Worm (Caenorhabditis elegans) whole organism, late embryonic: ENCODE results near the gene F31F4.1.

Source experiments
- C38D4.7 ChIP-seq: fragments of 200-800 bp; sonication (Bioruptor generic); optimal IDR thresholded peaks from 2 replicates; lab custom pipeline; 2018; ENCODE audit warnings: mild to moderate bottlenecking, missing genetic modification characterization, moderate library complexity, missing compliant biosample characterization
- K09A11.1 ChIP-seq: sonication (generic microtip); optimal IDR thresholded peaks from 2 replicates; lab custom pipeline; 2017; ENCODE audit warnings: antibody characterized with exemption, mild to moderate bottlenecking, missing genetic modification characterization, missing compliant biosample characterization; ENCODE audit not compliant: insufficient read depth
- Y22D7AL.16 ChIP-seq: sonication (generic microtip); optimal IDR thresholded peaks from 2 replicates; lab custom pipeline; 2016; ENCODE audit warnings: missing genetic modification characterization, missing compliant biosample characterization
- ama-1 ChIP-seq: fragments of 150-350 bp; optimal IDR thresholded peaks from 2 replicates; lab custom pipeline; 2014
- ceh-14 ChIP-seq: sonication (generic microtip); optimal IDR thresholded peaks from 2 replicates; lab custom pipeline; 2016; ENCODE audit warnings: missing genotype, missing genetic modification characterization, missing compliant biosample characterization
- ceh-18 ChIP-seq: sonication (generic microtip); optimal IDR thresholded peaks from 2 replicates; lab custom pipeline; 2016; ENCODE audit warnings: missing genetic modification characterization, missing compliant biosample characterization
- ceh-19 ChIP-seq: fragments of 200-800 bp; sonication (Bioruptor generic); optimal IDR thresholded peaks from 2 replicates; lab custom pipeline; 2018; ENCODE audit warnings: mild to moderate bottlenecking, missing genetic modification characterization, missing compliant biosample characterization
- ceh-2 ChIP-seq: sonication (generic microtip); optimal IDR thresholded peaks from 2 replicates; lab custom pipeline; 2016; ENCODE audit warnings: missing genotype, missing genetic modification characterization, missing compliant biosample characterization
- ceh-30 ChIP-seq: fragments of 150-350 bp; optimal IDR thresholded peaks from 2 replicates; lab custom pipeline; 2014; ENCODE audit warnings: missing biosample characterization, missing genetic modification characterization
- ceh-31 ChIP-seq: sonication (generic microtip); optimal IDR thresholded peaks from 2 replicates; lab custom pipeline; 2016; ENCODE audit warnings: missing genetic modification characterization, missing compliant biosample characterization
- ceh-48 ChIP-seq: sonication (generic microtip); optimal IDR thresholded peaks from 2 replicates; lab custom pipeline; 2016; ENCODE audit warnings: missing genetic modification characterization, inconsistent platforms, missing compliant biosample characterization
- ceh-6 ChIP-seq: fragments of 200-800 bp; sonication (Bioruptor generic); optimal IDR thresholded peaks from 2 replicates; lab custom pipeline; 2018; ENCODE audit warnings: mild to moderate bottlenecking, missing genetic modification characterization, missing compliant biosample characterization
- ceh-9 ChIP-seq: sonication (generic microtip); optimal IDR thresholded peaks from 2 replicates; lab custom pipeline; 2016; ENCODE audit warnings: mild to moderate bottlenecking, missing genetic modification characterization, inconsistent platforms, missing compliant biosample characterization
- che-1 ChIP-seq: sonication (generic microtip); optimal IDR thresholded peaks from 2 replicates; lab custom pipeline; 2016; ENCODE audit warnings: mild to moderate bottlenecking, missing genetic modification characterization, missing compliant biosample characterization
- dmd-4 ChIP-seq: sonication (generic microtip); optimal IDR thresholded peaks from 2 replicates; lab custom pipeline; 2016; ENCODE audit warnings: borderline replicate concordance, missing genetic modification characterization, missing compliant biosample characterization
- dve-1 ChIP-seq: sonication (generic microtip); optimal IDR thresholded peaks from 2 replicates; lab custom pipeline; 2017; ENCODE audit warnings: antibody characterized with exemption, mild to moderate bottlenecking, missing genetic modification characterization, missing compliant biosample characterization
- elt-4 ChIP-seq: sonication (generic microtip); optimal IDR thresholded peaks from 2 replicates; lab custom pipeline; 2016; ENCODE audit warnings: missing genetic modification characterization, missing compliant biosample characterization
- hlh-13 ChIP-seq: fragments of 200-800 bp; sonication (Bioruptor generic); optimal IDR thresholded peaks from 2 replicates; lab custom pipeline; 2018; ENCODE audit warnings: mild to moderate bottlenecking, missing genetic modification characterization, missing compliant biosample characterization
- hlh-6 ChIP-seq: sonication (generic microtip); optimal IDR thresholded peaks from 2 replicates; lab custom pipeline; 2016; ENCODE audit warnings: missing genotype, missing genetic modification characterization, missing compliant biosample characterization
- hlh-8 ChIP-seq: sonication (generic microtip); optimal IDR thresholded peaks from 2 replicates; lab custom pipeline; 2016; ENCODE audit warnings: missing genotype, missing genetic modification characterization, missing compliant biosample characterization
- lim-6 ChIP-seq: sonication (generic microtip); optimal IDR thresholded peaks from 2 replicates; lab custom pipeline; 2016; ENCODE audit warnings: missing genetic modification characterization, missing compliant biosample characterization
- lin-11 ChIP-seq: fragments of 200-800 bp; sonication (Bioruptor generic); optimal IDR thresholded peaks from 2 replicates; lab custom pipeline; 2018; ENCODE audit warnings: mild to moderate bottlenecking, missing genetic modification characterization, missing compliant biosample characterization
- madf-2 ChIP-seq: sonication (generic microtip); optimal IDR thresholded peaks from 2 replicates; lab custom pipeline; 2017; ENCODE audit warnings: missing genetic modification characterization, missing compliant biosample characterization
- mec-3 ChIP-seq: sonication (generic microtip); optimal IDR thresholded peaks from 2 replicates; lab custom pipeline; 2016; ENCODE audit warnings: borderline replicate concordance, missing genetic modification characterization, missing compliant biosample characterization
- nhr-11 ChIP-seq: fragments of 150-350 bp; optimal IDR thresholded peaks from 2 replicates; lab custom pipeline; 2014; ENCODE audit warnings: missing biosample characterization, missing genetic modification characterization
- nhr-232 ChIP-seq: sonication (generic microtip); optimal IDR thresholded peaks from 2 replicates; lab custom pipeline; 2016; ENCODE audit warnings: missing genetic modification characterization, missing compliant biosample characterization
- npax-4 ChIP-seq: sonication (generic microtip); optimal IDR thresholded peaks from 2 replicates; lab custom pipeline; 2016; ENCODE audit warnings: missing genetic modification characterization, missing compliant biosample characterization
- odd-2 ChIP-seq: sonication (generic microtip); optimal IDR thresholded peaks from 2 replicates; lab custom pipeline; 2017; ENCODE audit warnings: antibody characterized with exemption, mild to moderate bottlenecking, missing genetic modification characterization, missing compliant biosample characterization
- pha-4 ChIP-seq: fragments of 150-350 bp; optimal IDR thresholded peaks from 2 replicates; lab custom pipeline; 2018; ENCODE audit warnings: missing biosample characterization, missing genetic modification reagents, missing genetic modification characterization
- ref-2 ChIP-seq: sonication (generic microtip); optimal IDR thresholded peaks from 2 replicates; lab custom pipeline; 2016; ENCODE audit warnings: missing genetic modification characterization, missing compliant biosample characterization
- rnt-1 ChIP-seq: sonication (generic microtip); optimal IDR thresholded peaks from 2 replicates; lab custom pipeline; 2016; ENCODE audit warnings: missing genetic modification characterization, missing compliant biosample characterization
- sdc-2 ChIP-seq: sonication (generic microtip); optimal IDR thresholded peaks from 2 replicates; lab custom pipeline; 2016; ENCODE audit warnings: missing genotype, missing genetic modification characterization, missing compliant biosample characterization
- syd-9 ChIP-seq: sonication (generic microtip); optimal IDR thresholded peaks from 2 replicates; lab custom pipeline; 2016; ENCODE audit warnings: mild to moderate bottlenecking, missing genetic modification characterization, moderate library complexity, missing compliant biosample characterization
- ttx-3 ChIP-seq: sonication (generic microtip); optimal IDR thresholded peaks from 2 replicates; lab custom pipeline; 2016; ENCODE audit warnings: missing genetic modification reagents, missing genetic modification characterization, missing compliant biosample characterization
- unc-3 ChIP-seq, 2 experiments: fragments of 200-800 bp in 1 of 2; sonication (Bioruptor generic) in 1 of 2; sonication (generic microtip) in 1 of 2; conservative IDR thresholded peaks in 1 of 2; optimal IDR thresholded peaks in 1 of 2; 2 replicates each; pipeline versions ENCODE4 v1.3.6 to Lab custom; 2016 to 2022; ENCODE audit warnings: missing compliant biosample characterization in 2 of 2, missing genetic modification characterization in 2 of 2, missing genetic modification reagents in 1 of 2
- unc-86 ChIP-seq: sonication (generic microtip); optimal IDR thresholded peaks from 2 replicates; lab custom pipeline; 2016; ENCODE audit warnings: missing genetic modification characterization, missing compliant biosample characterization

The F31F4.1 gene

DNA sequence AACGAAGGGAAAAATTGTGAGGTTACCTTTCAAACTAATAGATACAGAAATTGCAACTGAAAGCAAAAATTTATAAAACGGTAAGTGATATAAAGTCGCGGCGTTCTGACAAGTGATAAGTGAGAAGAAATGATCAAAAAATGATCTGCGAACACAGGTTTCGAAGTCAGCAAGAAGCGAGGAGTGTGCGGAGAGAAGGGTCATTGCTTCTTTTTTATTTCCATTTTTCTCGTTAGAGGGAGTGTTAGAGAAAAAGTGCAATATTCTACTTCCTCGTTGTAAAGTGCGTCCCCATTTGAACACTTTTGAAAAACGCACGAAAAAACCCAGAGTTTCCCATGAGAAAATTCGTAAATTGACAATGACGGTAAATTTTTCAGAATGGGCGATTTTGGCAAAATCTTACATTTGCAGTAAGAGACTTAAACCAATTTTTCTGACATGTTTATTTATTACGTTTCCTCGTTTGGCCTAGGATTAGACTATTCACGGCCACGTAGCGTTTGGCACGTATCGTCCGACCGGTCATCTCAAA is 7.2 kb upstream of the F31F4.1 start, which contains the start of the genes fbxa-72 and srx-21:
Gene fbxa-72 (minus strand): TSS at position 204 of the 535 bp plus-strand sequence.
Gene srx-21 (plus strand): TSS at position 485 of the 535 bp plus-strand sequence.
- no peak for TF ChIP-seq hlh-13
- TF ChIP-seq K09A11.1 (tag; lab: Kevin White, UChicago): no peak
- no peak for TF ChIP-seq sdc-2 (tag; lab: Kevin White, UChicago)
- TF ChIP-seq ceh-2 (tag; lab: Kevin White, UChicago): no peak
- TF ChIP-seq hlh-6: no peak
- TF ChIP-seq pha-4 (tag; lab: Kevin White, UChicago): no peak
- no peak for TF ChIP-seq odd-2 (tag; lab: Kevin White, UChicago)
- TF ChIP-seq unc-86 (tag; lab: Kevin White, UChicago): no peak
- no peak for TF ChIP-seq C38D4.7
- no peak for TF ChIP-seq elt-4 (tag; lab: Kevin White, UChicago)
- TF ChIP-seq ceh-19 (GFP tag; lab: Kevin White, UChicago): no peak
- TF ChIP-seq ceh-6 (GFP tag; lab: Kevin White, UChicago): no peak
- no peak for TF ChIP-seq ceh-18
- no peak for TF ChIP-seq ttx-3
- TF ChIP-seq lin-11 (tag; lab: Kevin White, UChicago): no peak
- TF ChIP-seq ceh-31 (tag; lab: Kevin White, UChicago): no peak
- TF ChIP-seq syd-9 (tag; lab: Kevin White, UChicago): no peak
- TF ChIP-seq npax-4 (tag; lab: Kevin White, UChicago): no peak
- no peak for TF ChIP-seq ceh-14

DNA sequence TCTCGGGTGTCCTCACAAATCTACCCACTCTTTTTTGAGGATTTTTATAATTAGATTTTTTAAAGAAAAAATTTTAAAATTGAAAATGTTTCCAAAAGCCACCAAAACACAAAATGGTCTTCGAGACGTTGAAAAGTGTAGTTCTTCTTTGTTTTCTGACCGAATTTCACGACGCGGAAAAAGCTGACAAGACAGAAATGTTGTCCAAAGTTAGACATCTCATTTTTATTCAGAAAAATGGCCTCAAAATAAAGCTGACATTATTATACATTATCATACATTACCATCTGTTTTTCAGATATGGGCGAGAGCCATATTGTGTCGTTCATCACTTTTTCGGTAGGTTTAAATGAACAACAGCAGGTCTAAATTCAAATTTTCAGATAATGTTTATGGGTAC is 4.2 kb upstream of the F31F4.1 start, which contains the start of gene srx-22:
Gene srx-22 (plus strand): TSS at position 301 of the 400 bp plus-strand sequence.
- TF ChIP-seq unc-3 (GFP tag; conservative IDR thresholded peaks at IDR 0.05; lab: Robert Waterston, UW) (no peak), unc-3 (tag; optimal IDR thresholded peaks at IDR 0.05; lab: Kevin White, UChicago) (no peak), dve-1 (tag; lab: Kevin White, UChicago) (no peak), mec-3 (no peak), Y22D7AL.16 (no peak), odd-2 (tag; lab: Kevin White, UChicago) (no peak), ceh-48 (tag; lab: Kevin White, UChicago) (no peak), hlh-6 (no peak), rnt-1 (no peak), ama-1 (no peak), unc-86 (tag; lab: Kevin White, UChicago) (no peak), elt-4 (tag; lab: Kevin White, UChicago) (no peak), madf-2 (no peak)

DNA sequence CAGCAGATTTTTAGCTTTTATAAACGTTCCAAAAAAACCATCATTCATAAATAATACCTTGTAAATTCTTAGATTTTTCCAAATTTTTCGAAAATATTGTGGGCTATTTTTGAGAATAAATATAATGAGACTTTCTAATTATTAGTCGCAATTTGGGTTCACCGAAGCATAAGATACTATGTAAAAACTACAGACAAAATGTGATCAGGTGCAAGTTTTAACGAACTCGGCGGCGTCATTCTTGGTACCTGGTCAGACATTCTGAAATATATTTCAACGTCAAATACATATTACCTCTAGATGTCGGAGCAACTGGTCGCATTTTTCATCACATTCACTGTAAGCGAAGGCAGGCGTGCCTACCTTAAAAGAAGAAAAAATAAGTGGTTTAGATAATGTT is 1.8 kb upstream of the F31F4.1 start, which contains the start of gene srx-23:
Gene srx-23 (plus strand): TSS at position 301 of the 400 bp plus-strand sequence.
- TF ChIP-seq mec-3: no peak
- TF ChIP-seq hlh-8 (tag; lab: Kevin White, UChicago): no peak
- no peak for TF ChIP-seq dmd-4 (tag; lab: Kevin White, UChicago)
- no peak for TF ChIP-seq nhr-232 (tag; lab: Kevin White, UChicago)
- TF ChIP-seq madf-2: no peak
- TF ChIP-seq ceh-30 (tag; lab: Kevin White, UChicago): no peak
- no peak for TF ChIP-seq nhr-11 (tag; lab: Kevin White, UChicago)
- TF ChIP-seq ceh-9 (tag; lab: Kevin White, UChicago): no peak
- TF ChIP-seq lim-6: no peak
- TF ChIP-seq ref-2: no peak
- TF ChIP-seq syd-9 (tag; lab: Kevin White, UChicago): no peak
- TF ChIP-seq che-1 (tag; lab: Kevin White, UChicago): no peak
- TF ChIP-seq, all 69 proteins: peak for 0

DNA sequence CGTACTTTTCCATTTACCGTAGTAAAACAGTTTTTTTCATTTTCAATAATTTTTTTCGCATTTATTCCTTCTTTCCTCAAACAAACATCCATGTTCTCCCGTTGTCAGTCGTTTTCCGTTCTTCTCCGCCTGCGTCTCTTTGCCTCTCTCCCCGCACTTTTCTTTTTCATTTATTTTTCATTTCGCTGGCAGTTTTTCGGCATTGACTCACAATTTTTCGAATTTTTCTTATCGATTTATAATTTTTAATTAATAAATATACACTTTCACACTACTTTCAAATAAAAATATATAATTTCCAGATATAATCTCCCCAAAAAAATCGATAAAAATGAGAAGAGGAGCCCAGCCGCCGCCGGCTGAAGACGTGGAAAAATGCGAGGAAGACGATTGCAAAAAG is 3.5 kb downstream of the F31F4.1 start, which contains the start of gene H25P19.1:
Gene H25P19.1 (plus strand): TSS at position 301 of the 400 bp plus-strand sequence.
- TF ChIP-seq ceh-48 (tag; lab: Kevin White, UChicago) (peak; percentile 32), pha-4 (tag; lab: Kevin White, UChicago) (no peak)
- TF ChIP-seq, all 69 proteins: peak for 1
